Worm (Caenorhabditis elegans): ENCODE results near the gene chst-1.

Gene chst-1

ce11 chrII:8075324-8075810 is 31.4 kb downstream of the chst-1 start, which contains the start of gene K02C4.2 (continued):
- TF ChIP-seq hrde-1 (tag; optimal IDR thresholded peaks at IDR 0.05; ENCODE audit: borderline replicate concordance) (peak; percentile 63), madf-8 (GFP tag; conservative IDR thresholded peaks at IDR 0.05) (no peak), F22D6.2 (tag; optimal IDR thresholded peaks at IDR 0.05) (no peak), unc-62 (GFP tag; optimal IDR thresholded peaks at IDR 0.05) (no peak), let-526 (GFP tag; IDR thresholded peaks at IDR 0.05) (peak; percentile 58; the same call in 1 of the 2 replicates), cebp-1 (GFP tag; IDR thresholded peaks at IDR 0.05) (0 out of 2 replicates have a peak, but pooled peaks have one; percentile 27), cebp-1 (tag; optimal IDR thresholded peaks at IDR 0.05) (peak; percentile 71), nhr-179 (tag; optimal IDR thresholded peaks at IDR 0.05) (no peak), attf-5 (GFP tag; optimal IDR thresholded peaks at IDR 0.05) (peak; percentile 72), repo-1 (tag; optimal IDR thresholded peaks at IDR 0.05) (peak; percentile 87), gei-17 (GFP tag; optimal IDR thresholded peaks at IDR 0.05) (no peak), dpff-1 (tag; optimal IDR thresholded peaks at IDR 0.05) (no peak), egl-44 (GFP tag; IDR thresholded peaks at IDR 0.05) (peak; percentile 71; the same call in 1 of the 2 replicates), hmg-20 (GFP tag; IDR thresholded peaks at IDR 0.05) (peak; percentile 67; the same call in 1 of the 2 replicates), nhr-120 (GFP tag; IDR thresholded peaks at IDR 0.05) (no peak), ceh-91 (GFP tag; IDR thresholded peaks at IDR 0.05) (0 out of 2 replicates have a peak, but pooled peaks have one; percentile 8), ceh-40 (GFP tag; IDR thresholded peaks at IDR 0.05) (peak; percentile 57; the same call in 1 of the 2 replicates), ets-4 (GFP tag; optimal IDR thresholded peaks at IDR 0.05) (peak; percentile 79), bed-2 (GFP tag; IDR thresholded peaks at IDR 0.05) (no peak), attf-3 (GFP tag; conservative IDR thresholded peaks at IDR 0.05) (no peak; the same call in 1 of the 2 replicates), Y79H2A.3 (GFP tag; conservative IDR thresholded peaks at IDR 0.05) (no peak; the same call in 1 of the 2 replicates), C17E4.6 (GFP tag; IDR thresholded peaks at IDR 0.05) (no peak), rcor-1 (GFP tag; IDR thresholded peaks at IDR 0.05) (peak; percentile 77), B0261.1 (tag; optimal IDR thresholded peaks at IDR 0.05) (peak; percentile 84), akir-1 (GFP tag; optimal IDR thresholded peaks at IDR 0.05) (peak; percentile 25), nfyb-1 (GFP tag; IDR thresholded peaks at IDR 0.05) (peak; percentile 91), lin-26 (GFP tag; IDR thresholded peaks at IDR 0.05) (peak; percentile 95), nhr-80 (tag; optimal IDR thresholded peaks at IDR 0.05) (peak; percentile 80), athp-1 (tag; optimal IDR thresholded peaks at IDR 0.05) (peak; percentile 60), dox-1 (GFP tag; IDR thresholded peaks at IDR 0.05) (peak; percentile 91), egl-18 (GFP tag; IDR thresholded peaks at IDR 0.05) (no peak), ztf-18 (tag; optimal IDR thresholded peaks at IDR 0.05) (peak; percentile 83), tbp1 (GFP tag; optimal IDR thresholded peaks at IDR 0.05) (peak; percentile 95), hlh-26 (GFP tag; conservative IDR thresholded peaks at IDR 0.05) (no peak), die-1 (tag; optimal IDR thresholded peaks at IDR 0.05) (peak; percentile 93), him-1 (tag; optimal IDR thresholded peaks at IDR 0.05) (peak; percentile 99)

DNA sequence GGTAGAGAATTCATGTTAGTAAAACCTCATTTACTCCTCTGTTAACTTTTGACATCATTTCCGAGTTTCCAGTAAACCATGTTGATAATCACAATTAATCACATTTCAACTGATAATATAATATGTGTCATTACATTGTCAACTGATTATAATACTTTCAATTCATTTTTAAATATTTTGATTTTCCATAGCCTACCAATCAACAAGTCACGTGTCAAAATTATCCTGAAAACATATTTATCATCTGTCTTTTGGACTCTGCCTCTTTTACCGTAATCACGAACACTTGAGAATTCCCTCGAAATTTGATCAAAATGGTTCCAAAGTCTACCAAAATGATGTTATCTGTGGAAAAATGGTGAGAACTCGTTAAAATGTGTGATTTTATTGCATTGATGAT is 32.7 kb downstream of the chst-1 start:
- TF ChIP-seq ceh-79 (tag; optimal IDR thresholded peaks at IDR 0.05) (no peak), dox-1 (GFP tag; IDR thresholded peaks at IDR 0.05) (no peak), nhr-80 (tag; optimal IDR thresholded peaks at IDR 0.05) (peak; percentile 17), unc-62 (GFP tag; optimal IDR thresholded peaks at IDR 0.05) (peak; percentile 27), ztf-25 (GFP tag; IDR thresholded peaks at IDR 0.05) (no peak), bed-1 (GFP tag; IDR thresholded peaks at IDR 0.05) (no peak)

Measured in whole organism, young adult.